Fruit fly (Drosophila melanogaster) whole organism, embryonic: Measurements from ENCODE around the gene CG11052.

Experiments
- B-H1 ChIP-seq: fragments of 200-800 bp; sonication (Bioruptor generic); IDR thresholded peaks from 3 replicates; pipeline ENCODE4 v1.3.6; 2022; ENCODE audit warnings: missing biosample characterization, missing genetic modification characterization
- CG11398 ChIP-seq: fragments of 200-800 bp; sonication (Bioruptor generic); optimal IDR thresholded peaks from 2 replicates; lab custom pipeline; 2016; ENCODE audit warnings: missing biosample characterization, missing genetic modification characterization
- CG12071 ChIP-seq: fragments of 200-800 bp; sonication (Bioruptor generic); optimal IDR thresholded peaks from 3 replicates; lab custom pipeline; 2018; ENCODE audit warnings: missing biosample characterization, mild to moderate bottlenecking, missing genetic modification characterization
- CG12104 ChIP-seq: fragments of 200-800 bp; sonication (Bioruptor generic); optimal IDR thresholded peaks from 3 replicates; lab custom pipeline; 2016; ENCODE audit warnings: missing biosample characterization, missing genetic modification characterization
- CG12391 ChIP-seq: fragments of 200-800 bp; sonication (Bioruptor generic); optimal IDR thresholded peaks from 3 replicates; lab custom pipeline; 2018; ENCODE audit warnings: missing biosample characterization, mild to moderate bottlenecking, missing genetic modification characterization, moderate library complexity
- CG14667 ChIP-seq: fragments of 200-800 bp; sonication (Bioruptor generic); IDR thresholded peaks from 2 replicates; pipeline ENCODE4 v1.3.6; 2022; ENCODE audit warnings: missing biosample characterization, missing genetic modification characterization
- CG16863 ChIP-seq: fragments of 200-800 bp; sonication (Bioruptor generic); optimal IDR thresholded peaks from 3 replicates; lab custom pipeline; 2016; ENCODE audit warnings: missing biosample characterization, missing genetic modification characterization
- CG18476 ChIP-seq: fragments of 200-800 bp; sonication (Bioruptor generic); optimal IDR thresholded peaks from 2 replicates; lab custom pipeline; 2016; ENCODE audit warnings: missing biosample characterization, mild to moderate bottlenecking, missing genetic modification characterization
- CG30403 ChIP-seq: fragments of 200-800 bp; sonication (Bioruptor generic); optimal IDR thresholded peaks from 3 replicates; lab custom pipeline; 2016; ENCODE audit warnings: missing biosample characterization, missing genetic modification characterization
- CG6254 ChIP-seq: fragments of 200-800 bp; sonication (Bioruptor generic); optimal IDR thresholded peaks from 3 replicates; lab custom pipeline; 2017; ENCODE audit warnings: mild to moderate bottlenecking, missing biosample characterization, missing genetic modification reagents, missing genetic modification characterization
- CG7963 ChIP-seq: fragments of 200-800 bp; sonication (Bioruptor generic); IDR thresholded peaks from 3 replicates; pipeline ENCODE4 v1.3.6; 2022; ENCODE audit warnings: missing biosample characterization, missing genetic modification characterization; ENCODE audit not compliant: partially characterized antibody
- D19A ChIP-seq: fragments of 200-800 bp; optimal IDR thresholded peaks from 3 replicates; lab custom pipeline; 2019; ENCODE audit warnings: missing biosample characterization, mild to moderate bottlenecking, missing genetic modification characterization, moderate library complexity
- Dp ChIP-seq: fragments of 200-800 bp; sonication (Bioruptor generic); optimal IDR thresholded peaks from 2 replicates; lab custom pipeline; 2018; ENCODE audit warnings: missing biosample characterization, mild to moderate bottlenecking, missing genetic modification characterization, moderate library complexity
- H15 ChIP-seq: fragments of 200-800 bp; sonication (Bioruptor generic); IDR thresholded peaks from 3 replicates; pipeline ENCODE4 v1.3.6; 2022; ENCODE audit warnings: missing biosample characterization, missing genetic modification characterization
- HLH4C ChIP-seq: fragments of 200-800 bp; sonication (Bioruptor generic); IDR thresholded peaks from 3 replicates; pipeline ENCODE4 v1.3.6; 2022; ENCODE audit warnings: missing biosample characterization, missing genetic modification characterization; ENCODE audit not compliant: partially characterized antibody
- HLH54F ChIP-seq: fragments of 200-800 bp; sonication (Bioruptor generic); optimal IDR thresholded peaks from 3 replicates; lab custom pipeline; 2016; ENCODE audit warnings: missing biosample characterization, missing genetic modification characterization
- Hmx ChIP-seq: fragments of 200-800 bp; sonication (Bioruptor generic); optimal IDR thresholded peaks from 2 replicates; lab custom pipeline; 2016; ENCODE audit warnings: missing biosample characterization, missing genetic modification characterization
- Hr3 ChIP-seq: fragments of 200-800 bp; sonication (Bioruptor generic); optimal IDR thresholded peaks from 3 replicates; lab custom pipeline; 2016; ENCODE audit warnings: missing biosample characterization, missing genetic modification characterization
- Max ChIP-seq: fragments of 200-800 bp; sonication (Bioruptor generic); optimal IDR thresholded peaks from 2 replicates; lab custom pipeline; 2016; ENCODE audit warnings: missing biosample characterization, mild to moderate bottlenecking, missing genetic modification characterization
- NK7.1 ChIP-seq: fragments of 200-800 bp; sonication (Bioruptor generic); optimal IDR thresholded peaks from 3 replicates; lab custom pipeline; 2016; ENCODE audit warnings: missing biosample characterization, missing genetic modification characterization
- NfI ChIP-seq: fragments of 200-800 bp; sonication (Bioruptor generic); optimal IDR thresholded peaks from 3 replicates; lab custom pipeline; 2018; ENCODE audit warnings: missing biosample characterization, mild to moderate bottlenecking, missing genetic modification characterization, moderate library complexity
- PHDP ChIP-seq: fragments of 200-800 bp; sonication (Bioruptor generic); optimal IDR thresholded peaks from 3 replicates; lab custom pipeline; 2018; ENCODE audit warnings: missing biosample characterization, mild to moderate bottlenecking, missing genetic modification characterization, moderate library complexity
- Pdp1 ChIP-seq, 2 experiments: fragments of 200-800 bp; sonication (Bioruptor generic); optimal IDR thresholded peaks; 3 replicates each; lab custom pipeline; 2016; ENCODE audit warnings: missing biosample characterization in 2 of 2, missing genetic modification characterization in 2 of 2, mild to moderate bottlenecking in 1 of 2, moderate library complexity in 1 of 2
- Trl ChIP-seq, 3 experiments: fragments of >200 bp in 2 of 3; fragments of 200-800 bp in 1 of 3; sonication (Bioruptor generic) in 1 of 3; optimal IDR thresholded peaks; 2 replicates in 1 of 3; 3 replicates in 2 of 3; lab custom pipeline; 2016 to 2017; ENCODE audit warnings: missing biosample characterization in 1 of 3, missing genetic modification characterization in 1 of 3
- ab ChIP-seq: fragments of 200-800 bp; sonication (Bioruptor generic); optimal IDR thresholded peaks from 2 replicates; lab custom pipeline; 2016; ENCODE audit warnings: missing biosample characterization, missing genetic modification characterization
- cato ChIP-seq: fragments of 200-800 bp; sonication (Bioruptor generic); optimal IDR thresholded peaks from 2 replicates; lab custom pipeline; 2016; ENCODE audit warnings: missing biosample characterization, missing genetic modification characterization, borderline replicate concordance
- caup ChIP-seq: fragments of 200-800 bp; sonication (Bioruptor generic); optimal IDR thresholded peaks from 3 replicates; lab custom pipeline; 2017; ENCODE audit warnings: missing biosample characterization, mild to moderate bottlenecking, missing genetic modification characterization, moderate library complexity; ENCODE audit not compliant: severe bottlenecking
- eyg ChIP-seq: fragments of 200-800 bp; sonication (Bioruptor generic); optimal IDR thresholded peaks from 3 replicates; lab custom pipeline; 2016; ENCODE audit warnings: missing biosample characterization, missing genetic modification characterization
- fd96Cb ChIP-seq: fragments of 200-800 bp; sonication (Bioruptor generic); optimal IDR thresholded peaks from 2 replicates; lab custom pipeline; 2018; ENCODE audit warnings: missing biosample characterization, mild to moderate bottlenecking, missing genetic modification characterization, moderate library complexity
- gro ChIP-seq: fragments of 200-800 bp; sonication (Bioruptor generic); optimal IDR thresholded peaks from 2 replicates; lab custom pipeline; 2016; ENCODE audit warnings: missing biosample characterization, missing genetic modification characterization
- gsb ChIP-seq: fragments of 200-800 bp; sonication (Bioruptor generic); IDR thresholded peaks from 2 replicates; pipeline ENCODE4 v1.3.6; 2022; ENCODE audit warnings: missing biosample characterization, missing genetic modification characterization
- ind ChIP-seq: fragments of 200-800 bp; sonication (Bioruptor generic); optimal IDR thresholded peaks from 3 replicates; lab custom pipeline; 2016; ENCODE audit warnings: missing biosample characterization, missing genetic modification characterization
- kay ChIP-seq: fragments of 200-800 bp; sonication (Bioruptor generic); optimal IDR thresholded peaks from 2 replicates; lab custom pipeline; 2016; ENCODE audit warnings: missing biosample characterization, missing genetic modification characterization
- lov ChIP-seq, 2 experiments: fragments of 200-800 bp in 1 of 2; fragments of >200 bp in 1 of 2; sonication (Bioruptor generic) in 1 of 2; IDR thresholded peaks in 1 of 2; optimal IDR thresholded peaks in 1 of 2; 2 replicates in 1 of 2; 3 replicates in 1 of 2; pipeline versions ENCODE4 v1.3.6 to Lab custom; 2017 to 2022; ENCODE audit warnings: missing biosample characterization in 1 of 2, missing genetic modification characterization in 1 of 2
- mam ChIP-seq: fragments of 200-800 bp; sonication (Bioruptor generic); optimal IDR thresholded peaks from 3 replicates; lab custom pipeline; 2016; ENCODE audit warnings: missing biosample characterization, missing genetic modification characterization
- nom ChIP-seq: fragments of 200-800 bp; sonication (Bioruptor generic); optimal IDR thresholded peaks from 2 replicates; lab custom pipeline; 2017; ENCODE audit warnings: missing biosample characterization, missing genetic modification characterization, mild to moderate bottlenecking, moderate library complexity, missing genetic modification reagents
- pan ChIP-seq, 4 experiments: fragments of >200 bp in 3 of 4; fragments of 200-800 bp in 1 of 4; sonication (Bioruptor generic) in 1 of 4; optimal IDR thresholded peaks in 3 of 4; IDR thresholded peaks in 1 of 4; 2 replicates each; pipeline versions ENCODE4 v1.3.6 to Lab custom; 2017 to 2022; ENCODE audit warnings: missing biosample characterization in 2 of 4, missing genetic modification characterization in 2 of 4, mixed read lengths in 1 of 4
- phol ChIP-seq: fragments of 200-800 bp; sonication (Bioruptor generic); optimal IDR thresholded peaks from 3 replicates; lab custom pipeline; 2018; ENCODE audit warnings: missing biosample characterization, mild to moderate bottlenecking, missing genetic modification characterization, moderate library complexity
- psq ChIP-seq: fragments of 200-800 bp; sonication (Bioruptor generic); optimal IDR thresholded peaks from 2 replicates; lab custom pipeline; 2017; ENCODE audit warnings: missing biosample characterization, missing genetic modification characterization
- shn ChIP-seq: fragments of 200-800 bp; sonication (Bioruptor generic); optimal IDR thresholded peaks from 3 replicates; lab custom pipeline; 2016; ENCODE audit warnings: missing biosample characterization, missing genetic modification characterization
- sim ChIP-seq: fragments of 200-800 bp; sonication (Bioruptor generic); IDR thresholded peaks from 2 replicates; pipeline ENCODE4 v1.3.6; 2022; ENCODE audit warnings: missing biosample characterization, missing genetic modification characterization
- sisA ChIP-seq: fragments of 200-800 bp; sonication (Bioruptor generic); IDR thresholded peaks from 2 replicates; pipeline ENCODE4 v1.3.6; 2022; ENCODE audit warnings: missing biosample characterization, missing genetic modification characterization
- slp2 ChIP-seq: fragments of 200-800 bp; sonication (Bioruptor generic); optimal IDR thresholded peaks from 2 replicates; lab custom pipeline; 2016; ENCODE audit warnings: missing biosample characterization, missing genetic modification characterization
- sna ChIP-seq: fragments of 200-800 bp; sonication (Bioruptor generic); IDR thresholded peaks from 2 replicates; pipeline ENCODE4 v1.3.6; 2022; ENCODE audit warnings: missing biosample characterization, missing genetic modification characterization; ENCODE audit not compliant: partially characterized antibody
- tio ChIP-seq: fragments of 200-800 bp; sonication (Bioruptor generic); optimal IDR thresholded peaks from 2 replicates; lab custom pipeline; 2017; ENCODE audit warnings: missing biosample characterization, missing genetic modification characterization, inconsistent platforms
- wek ChIP-seq: fragments of 200-800 bp; sonication (Bioruptor generic); optimal IDR thresholded peaks from 3 replicates; lab custom pipeline; 2018; ENCODE audit warnings: missing biosample characterization, mild to moderate bottlenecking, missing genetic modification characterization, moderate library complexity

CG11052 gene

DNA sequence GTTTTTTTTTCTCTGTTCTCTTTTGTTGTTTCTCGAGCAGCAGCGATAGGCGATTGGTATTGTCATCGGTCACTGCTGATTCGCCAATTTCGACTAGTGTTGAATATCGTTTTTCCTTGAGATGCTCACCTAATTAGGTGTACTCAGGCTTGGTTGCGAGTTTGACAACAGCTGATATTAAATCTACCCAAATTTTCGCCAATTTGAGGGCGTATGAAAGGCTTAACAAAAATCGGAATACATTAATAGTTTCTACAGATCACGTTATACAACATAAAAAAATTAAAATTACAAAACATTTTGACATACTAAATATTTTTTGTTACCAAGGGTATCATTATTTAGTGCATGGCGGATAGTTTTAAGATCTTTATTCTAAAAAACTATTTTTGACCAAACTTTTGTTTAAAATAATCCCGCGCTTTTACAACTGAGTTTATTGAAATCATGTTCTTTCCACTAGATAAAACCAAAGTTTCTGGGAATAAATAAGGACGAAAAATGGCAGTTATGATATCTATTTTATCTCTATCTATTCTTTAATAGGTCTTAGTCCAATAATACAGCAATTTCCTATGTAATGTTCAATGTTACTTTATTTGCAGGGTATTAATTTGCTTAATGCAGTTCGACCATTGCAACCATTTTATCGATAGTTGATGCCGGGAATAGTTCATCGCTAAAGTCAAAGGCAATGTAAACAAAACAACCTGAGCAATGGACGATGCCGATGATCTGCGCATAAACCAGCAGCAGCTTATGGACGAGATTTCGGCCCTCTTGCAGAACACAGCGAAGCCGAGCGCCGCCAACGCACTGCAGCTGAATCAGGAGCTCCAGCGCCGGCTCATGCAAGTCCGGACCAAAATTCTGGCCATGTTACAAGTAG lies 4.3 kb upstream of the CG11052 start, which contains the start of the genes CG10435 and Pbp95 (continued):
- TF ChIP-seq pan (optimal IDR thresholded peaks at IDR 0.05; lab: Kevin White, UChicago) (no peak), pan (GFP tag; optimal IDR thresholded peaks at IDR 0.05 in 1 of 2, IDR thresholded peaks at IDR 0.05 in 1 of 2) (peak in 1 of 2 experiments; percentile 44), NK7.1 (GFP tag; lab: Kevin White, UChicago) (no peak), gro (GFP tag; lab: Kevin White, UChicago) (peak; percentile 62), mam (GFP tag; lab: Kevin White, UChicago) (peak; percentile 82), CG18476 (GFP tag; lab: Kevin White, UChicago) (peak; percentile 39), shn (GFP tag; lab: Kevin White, UChicago) (no peak), PHDP (tag; lab: Kevin White, UChicago) (no peak), Hr3 (GFP tag; lab: Kevin White, UChicago) (peak; percentile 49), kay (GFP tag; lab: Kevin White, UChicago) (no peak), CG12104 (peak; percentile 8), CG12071 (GFP tag; lab: Kevin White, UChicago) (no peak), cato (GFP tag; lab: Kevin White, UChicago) (peak; percentile 23), caup (GFP tag; lab: Kevin White, UChicago) (peak; percentile 31), sna (peak; percentile 57), Hmx (peak; percentile 39), wek (GFP tag; lab: Kevin White, UChicago) (peak; percentile 88), Trl (optimal IDR thresholded peaks at IDR 0.05; lab: Kevin White, UChicago) (no peak), Trl (GFP tag; optimal IDR thresholded peaks at IDR 0.05; lab: Kevin White, UChicago) (peak; percentile 57), CG12391 (tag; lab: Kevin White, UChicago) (peak; percentile 68), CG11398 (GFP tag; lab: Kevin White, UChicago) (no peak), lov (optimal IDR thresholded peaks at IDR 0.05; lab: Kevin White, UChicago) (no peak), lov (GFP tag; IDR thresholded peaks at IDR 0.05; lab: Robert Waterston, UW) (no peak), phol (tag; lab: Kevin White, UChicago) (peak; percentile 33), ab (GFP tag; lab: Kevin White, UChicago) (no peak), D19A (tag; lab: Kevin White, UChicago) (peak; percentile 88), H15 (GFP tag; lab: Robert Waterston, UW) (peak; percentile 35; the same call in 1 of the 3 replicates), Dp (GFP tag; lab: Kevin White, UChicago) (no peak), nom (GFP tag; lab: Kevin White, UChicago) (no peak), NfI (GFP tag; lab: Kevin White, UChicago) (peak; percentile 51), B-H1 (peak; percentile 37; the same call in 2 of the 3 replicates), HLH4C (GFP tag; lab: Robert Waterston, UW) (peak; percentile 59), psq (GFP tag; lab: Kevin White, UChicago) (peak; percentile 25), sisA (peak; percentile 55), eyg (GFP tag; lab: Kevin White, UChicago) (no peak), Max (GFP tag; lab: Kevin White, UChicago) (peak; percentile 59), tio (GFP tag; lab: Kevin White, UChicago) (no peak), CG7963 (GFP tag; lab: Robert Waterston, UW) (0 out of 3 replicates have a peak, but pooled peaks have one; percentile 26), CG14667 (0 out of 2 replicates have a peak, but pooled peaks have one; percentile 26), fd96Cb (tag; lab: Kevin White, UChicago) (peak; percentile 1), CG16863 (GFP tag; lab: Kevin White, UChicago) (peak; percentile 36), CG30403 (GFP tag; lab: Kevin White, UChicago) (peak; percentile 76), sim (GFP tag; lab: Robert Waterston, UW) (no peak), gsb (0 out of 2 replicates have a peak, but pooled peaks have one; percentile 20), ind (GFP tag; lab: Kevin White, UChicago) (peak; percentile 69), slp2 (GFP tag; lab: Kevin White, UChicago) (no peak), CG6254 (GFP tag; lab: Kevin White, UChicago) (peak; percentile 30), HLH54F (GFP tag; lab: Kevin White, UChicago) (peak; percentile 66), Pdp1 (GFP tag; optimal IDR thresholded peaks at IDR 0.05; lab: Kevin White, UChicago) (peak; percentile 67 to 68)
